Fruit fly (Drosophila melanogaster) whole organism, wandering third instar larva: ENCODE data around the gene Cyp28d1.

ENCODE experiments used
- Abd-B ChIP-seq: fragments of >200 bp; optimal IDR thresholded peaks from 2 replicates; lab custom pipeline; 2017; ENCODE audit warnings: missing biosample characterization, missing genetic modification characterization
- CG32264 ChIP-seq: fragments of 200-800 bp; sonication (Bioruptor generic); optimal IDR thresholded peaks from 2 replicates; lab custom pipeline; 2016; ENCODE audit warnings: missing biosample characterization, missing genetic modification characterization
- CG9705 ChIP-seq: fragments of 200-800 bp; sonication (Bioruptor generic); optimal IDR thresholded peaks from 2 replicates; lab custom pipeline; 2018; ENCODE audit warnings: missing biosample characterization, mild to moderate bottlenecking, missing genetic modification characterization
- CrebA ChIP-seq: fragments of 200-800 bp; sonication (Bioruptor generic); optimal IDR thresholded peaks from 2 replicates; lab custom pipeline; 2016; ENCODE audit warnings: missing biosample characterization, mild to moderate bottlenecking, missing genetic modification characterization, borderline replicate concordance
- Dfd ChIP-seq: fragments of >200 bp; optimal IDR thresholded peaks from 2 replicates; lab custom pipeline; 2017; ENCODE audit warnings: missing biosample characterization, missing genetic modification characterization
- GATAd ChIP-seq: sonication (Bioruptor generic); optimal IDR thresholded peaks from 2 replicates; lab custom pipeline; 2016; ENCODE audit warnings: missing biosample characterization, missing genetic modification characterization
- HLH106 ChIP-seq: fragments of 200-800 bp; optimal IDR thresholded peaks from 3 replicates; lab custom pipeline; 2019; ENCODE audit warnings: missing biosample characterization, mild to moderate bottlenecking, missing genetic modification characterization, moderate library complexity
- Hnf4 ChIP-seq: fragments of 200-800 bp; sonication (Bioruptor generic); optimal IDR thresholded peaks from 2 replicates; lab custom pipeline; 2016; ENCODE audit warnings: missing biosample characterization, mild to moderate bottlenecking, missing genetic modification characterization
- Hr78 ChIP-seq: fragments of >200 bp; optimal IDR thresholded peaks from 2 replicates; lab custom pipeline; 2017; ENCODE audit warnings: missing biosample characterization, missing genetic modification characterization
- Hr83 ChIP-seq: fragments of 200-300 bp; sonication (Bioruptor generic); optimal IDR thresholded peaks from 2 replicates; lab custom pipeline; 2016; ENCODE audit warnings: missing biosample characterization, mild to moderate bottlenecking, missing genetic modification characterization, moderate library complexity; ENCODE audit not compliant: poor library complexity, severe bottlenecking
- Jra ChIP-seq: sonication (Bioruptor generic); optimal IDR thresholded peaks from 2 replicates; lab custom pipeline; 2016; ENCODE audit warnings: missing biosample characterization, missing genetic modification characterization
- Mio ChIP-seq: sonication (Bioruptor generic); optimal IDR thresholded peaks from 2 replicates; lab custom pipeline; 2016; ENCODE audit warnings: missing biosample characterization, missing genetic modification characterization
- Myc ChIP-seq: fragments of >200 bp; optimal IDR thresholded peaks from 2 replicates; lab custom pipeline; 2017
- N ChIP-seq: fragments of >200 bp; optimal IDR thresholded peaks from 2 replicates; lab custom pipeline; 2018; ENCODE audit warnings: missing biosample characterization, missing external identifiers, missing genetic modification characterization
- OdsH ChIP-seq: fragments of 200-800 bp; sonication (Bioruptor generic); optimal IDR thresholded peaks from 2 replicates; lab custom pipeline; 2016; ENCODE audit warnings: missing biosample characterization, mild to moderate bottlenecking, missing genetic modification characterization
- Rel ChIP-seq, 2 experiments: fragments of 200-800 bp; sonication (Bioruptor generic) in 1 of 2; optimal IDR thresholded peaks; 2 replicates in 1 of 2; 3 replicates in 1 of 2; lab custom pipeline; 2016 to 2019; ENCODE audit warnings: mild to moderate bottlenecking in 2 of 2, missing biosample characterization in 2 of 2, missing genetic modification characterization in 2 of 2, moderate library complexity in 1 of 2
- Sp1 ChIP-seq: fragments of 200-800 bp; sonication (Bioruptor generic); optimal IDR thresholded peaks from 3 replicates; lab custom pipeline; 2019; ENCODE audit warnings: missing biosample characterization, mild to moderate bottlenecking, missing genetic modification characterization, moderate library complexity
- br ChIP-seq: fragments of 200-800 bp; sonication (Bioruptor generic); optimal IDR thresholded peaks from 2 replicates; lab custom pipeline; 2016; ENCODE audit warnings: missing biosample characterization, missing genetic modification characterization
- brk ChIP-seq: fragments of 200-800 bp; sonication (Bioruptor generic); optimal IDR thresholded peaks from 2 replicates; lab custom pipeline; 2016; ENCODE audit warnings: missing biosample characterization, mild to moderate bottlenecking, missing genetic modification characterization
- dl ChIP-seq, 2 experiments: fragments of 175-275, 200-275 bp in 1 of 2; fragments of 200-275 bp in 1 of 2; sonication (Bioruptor generic); optimal IDR thresholded peaks; lab custom pipeline; 2018; ENCODE audit warnings: mild to moderate bottlenecking in 2 of 2, missing biosample characterization in 2 of 2, missing genetic modification characterization in 2 of 2, moderate library complexity in 2 of 2; ENCODE audit not compliant: partially characterized antibody in 2 of 2, insufficient read depth in 1 of 2
- dmrt93B ChIP-seq: fragments of 200-800 bp; sonication (Bioruptor generic); optimal IDR thresholded peaks from 2 replicates; lab custom pipeline; 2018; ENCODE audit warnings: missing biosample characterization, mild to moderate bottlenecking, missing genetic modification characterization
- dsf ChIP-seq: sonication (Bioruptor generic); optimal IDR thresholded peaks from 2 replicates; lab custom pipeline; 2016; ENCODE audit warnings: missing biosample characterization, missing genetic modification characterization, borderline replicate concordance
- ey ChIP-seq: fragments of 200-800 bp; sonication (Bioruptor generic); optimal IDR thresholded peaks from 2 replicates; lab custom pipeline; 2016; ENCODE audit warnings: missing biosample characterization, missing genetic modification characterization
- foxo ChIP-seq, 2 experiments: fragments of 200-800 bp; sonication (Bioruptor generic); optimal IDR thresholded peaks; 2 replicates in 1 of 2; 3 replicates in 1 of 2; lab custom pipeline; 2016 to 2017; ENCODE audit warnings: missing biosample characterization in 2 of 2, missing genetic modification characterization in 2 of 2
- fru ChIP-seq: fragments of 200-800 bp; sonication (Bioruptor generic); optimal IDR thresholded peaks from 3 replicates; lab custom pipeline; 2016; ENCODE audit warnings: missing biosample characterization, mild to moderate bottlenecking, missing genetic modification characterization
- h ChIP-seq: fragments of 200-800 bp; sonication (Bioruptor generic); optimal IDR thresholded peaks from 3 replicates; lab custom pipeline; 2016; ENCODE audit warnings: missing biosample characterization, mild to moderate bottlenecking, missing genetic modification characterization
- jim ChIP-seq: fragments of 175-275, 200-325 bp; sonication (Bioruptor generic); optimal IDR thresholded peaks from 2 replicates; lab custom pipeline; 2016; ENCODE audit warnings: missing biosample characterization, mild to moderate bottlenecking, missing genetic modification characterization
- pan ChIP-seq: fragments of >200 bp; optimal IDR thresholded peaks from 2 replicates; lab custom pipeline; 2017
- psq ChIP-seq: fragments of 200-800 bp; sonication (Bioruptor generic); optimal IDR thresholded peaks from 3 replicates; lab custom pipeline; 2017; ENCODE audit warnings: missing biosample characterization, mild to moderate bottlenecking, missing genetic modification characterization, moderate library complexity
- rgr ChIP-seq: fragments of 200-800 bp; sonication (Bioruptor generic); optimal IDR thresholded peaks from 3 replicates; lab custom pipeline; 2016; ENCODE audit warnings: missing biosample characterization, mild to moderate bottlenecking, missing genetic modification characterization
- sage ChIP-seq: fragments of 200-800 bp; sonication (Bioruptor generic); optimal IDR thresholded peaks from 2 replicates; lab custom pipeline; 2016; ENCODE audit warnings: missing biosample characterization, mild to moderate bottlenecking, missing genetic modification characterization
- tai ChIP-seq: sonication (Bioruptor generic); optimal IDR thresholded peaks from 2 replicates; lab custom pipeline; 2016; ENCODE audit warnings: missing biosample characterization, missing genetic modification characterization
- usp ChIP-seq: fragments of >200 bp; optimal IDR thresholded peaks from 2 replicates; lab custom pipeline; 2017; ENCODE audit warnings: missing biosample characterization, missing genetic modification characterization
- woc ChIP-seq: sonication (Bioruptor generic); optimal IDR thresholded peaks from 2 replicates; lab custom pipeline; 2016; ENCODE audit warnings: missing biosample characterization, mild to moderate bottlenecking, missing genetic modification characterization

Gene Cyp28d1

dm6 chr2L:5245363-5245892 is 35.2 kb downstream of the Cyp28d1 start:
- TF ChIP-seq Myc (lab: Kevin White, UChicago) (no peak), ey (GFP tag; lab: Kevin White, UChicago) (no peak), br (GFP tag; lab: Kevin White, UChicago) (peak; percentile 27), pan (lab: Kevin White, UChicago) (no peak), OdsH (GFP tag; lab: Kevin White, UChicago) (peak; percentile 5), h (GFP tag; lab: Kevin White, UChicago) (peak; percentile 13), dl (GFP tag; optimal IDR thresholded peaks at IDR 0.05; lab: Kevin White, UChicago; ENCODE audit: insufficient read depth in 1 of 2, partially characterized antibody in 2 of 2) (no peak), psq (GFP tag; lab: Kevin White, UChicago) (peak; percentile 15), Rel (GFP tag; optimal IDR thresholded peaks at IDR 0.05; lab: Kevin White, UChicago) (no peak), Rel (tag; optimal IDR thresholded peaks at IDR 0.05; lab: Kevin White, UChicago) (no peak), rgr (GFP tag; lab: Kevin White, UChicago) (peak; percentile 47), HLH106 (no peak), jim (GFP tag; lab: Kevin White, UChicago) (no peak), fru (GFP tag; lab: Kevin White, UChicago) (peak; percentile 25), dmrt93B (no peak), N (GFP tag; lab: Kevin White, UChicago) (no peak), foxo (GFP tag; optimal IDR thresholded peaks at IDR 0.05; lab: Kevin White, UChicago) (peak in 1 of 2 experiments; percentile 45), sage (GFP tag; lab: Kevin White, UChicago) (no peak), CrebA (GFP tag; lab: Kevin White, UChicago) (no peak), usp (no peak), dsf (GFP tag; lab: Kevin White, UChicago) (no peak), woc (GFP tag; lab: Kevin White, UChicago) (no peak), CG32264 (GFP tag; lab: Kevin White, UChicago) (no peak), brk (no peak), Hr83 (GFP tag; lab: Kevin White, UChicago) (no peak), Jra (GFP tag; lab: Kevin White, UChicago) (no peak), Sp1 (GFP tag; lab: Kevin White, UChicago) (peak; percentile 14)

dm6 chr2L:5247384-5247783 is 37.1 kb downstream of the Cyp28d1 start:
- TF ChIP-seq rgr (GFP tag; lab: Kevin White, UChicago) (peak; percentile 15), foxo (GFP tag; optimal IDR thresholded peaks at IDR 0.05; lab: Kevin White, UChicago) (peak in 1 of 2 experiments; percentile 11), brk (no peak), fru (GFP tag; lab: Kevin White, UChicago) (peak; percentile 26), psq (GFP tag; lab: Kevin White, UChicago) (peak; percentile 17), Myc (lab: Kevin White, UChicago) (no peak), h (GFP tag; lab: Kevin White, UChicago) (peak; percentile 17)

dm6 chr2L:5247812-5248211 is 37.6 kb downstream of the Cyp28d1 start:
- TF ChIP-seq brk, result no peak
- no peak for TF ChIP-seq Hnf4 (GFP tag; lab: Kevin White, UChicago)
- no peak for TF ChIP-seq Dfd (GFP tag; lab: Kevin White, UChicago)
- no peak for TF ChIP-seq Jra (GFP tag; lab: Kevin White, UChicago)
- no peak for TF ChIP-seq rgr (GFP tag; lab: Kevin White, UChicago)
- TF ChIP-seq h (GFP tag; lab: Kevin White, UChicago), result no peak
- TF ChIP-seq Hr78 (GFP tag; lab: Kevin White, UChicago), result no peak
- no peak for TF ChIP-seq psq (GFP tag; lab: Kevin White, UChicago)
- TF ChIP-seq foxo (GFP tag; optimal IDR thresholded peaks at IDR 0.05; lab: Kevin White, UChicago), result no peak

- TF ChIP-seq sage (GFP tag; lab: Kevin White, UChicago) (no peak), fru (GFP tag; lab: Kevin White, UChicago) (no peak), Rel (GFP tag; optimal IDR thresholded peaks at IDR 0.05; lab: Kevin White, UChicago) (no peak), Rel (tag; optimal IDR thresholded peaks at IDR 0.05; lab: Kevin White, UChicago) (peak; percentile 80)
Observed at dm6 chr2L:5248582-5248981, 38.3 kb downstream of the Cyp28d1 start.

- TF ChIP-seq Hr83 (GFP tag; lab: Kevin White, UChicago) (peak; percentile 41), CG32264 (GFP tag; lab: Kevin White, UChicago) (peak; percentile 32), dl (GFP tag; optimal IDR thresholded peaks at IDR 0.05; lab: Kevin White, UChicago; ENCODE audit: insufficient read depth in 1 of 2, partially characterized antibody in 2 of 2) (no peak), Hnf4 (GFP tag; lab: Kevin White, UChicago) (peak; percentile 75), Myc (lab: Kevin White, UChicago) (no peak), Mio (GFP tag; lab: Kevin White, UChicago) (no peak), Jra (GFP tag; lab: Kevin White, UChicago) (peak; percentile 26), Rel (GFP tag; optimal IDR thresholded peaks at IDR 0.05; lab: Kevin White, UChicago) (no peak), Rel (tag; optimal IDR thresholded peaks at IDR 0.05; lab: Kevin White, UChicago) (peak; percentile 36), h (GFP tag; lab: Kevin White, UChicago) (peak; percentile 84), GATAd (GFP tag; lab: Kevin White, UChicago) (no peak), brk (peak; percentile 62), CG9705 (GFP tag; lab: Kevin White, UChicago) (peak; percentile 61), br (GFP tag; lab: Kevin White, UChicago) (peak; percentile 84), Dfd (GFP tag; lab: Kevin White, UChicago) (no peak), tai (peak; percentile 51), Hr78 (GFP tag; lab: Kevin White, UChicago) (no peak), N (GFP tag; lab: Kevin White, UChicago) (no peak), woc (GFP tag; lab: Kevin White, UChicago) (peak; percentile 87), psq (GFP tag; lab: Kevin White, UChicago) (peak; percentile 75), jim (GFP tag; lab: Kevin White, UChicago) (no peak), fru (GFP tag; lab: Kevin White, UChicago) (peak; percentile 81), Sp1 (GFP tag; lab: Kevin White, UChicago) (peak; percentile 71), Abd-B (GFP tag; lab: Kevin White, UChicago) (no peak), rgr (GFP tag; lab: Kevin White, UChicago) (peak; percentile 67), dmrt93B (peak; percentile 18), OdsH (GFP tag; lab: Kevin White, UChicago) (peak; percentile 63), CrebA (GFP tag; lab: Kevin White, UChicago) (peak; percentile 77)
Observed at dm6 chr2L:5249766-5250165, 39.5 kb downstream of the Cyp28d1 start.
